Fruit fly (Drosophila melanogaster) ovary, adult (tissue): ENCODE data around the gene sisA.

ENCODE experiments used
- CG17801 ChIP-seq: fragments of 200-800 bp; optimal IDR thresholded peaks from 2 replicates; lab custom pipeline; 2019; ENCODE audit warnings: missing biosample characterization, mild to moderate bottlenecking, missing genetic modification characterization, moderate library complexity; ENCODE audit not compliant: partially characterized antibody

sisA gene

dm6 chrX:11322257-11322656 lies at the start of gene sisA:
TSS of gene sisA (minus strand) at chrX:11322357.
- TF ChIP-seq CG17801 (GFP tag; lab: Kevin White, UChicago) = no peak

DNA sequence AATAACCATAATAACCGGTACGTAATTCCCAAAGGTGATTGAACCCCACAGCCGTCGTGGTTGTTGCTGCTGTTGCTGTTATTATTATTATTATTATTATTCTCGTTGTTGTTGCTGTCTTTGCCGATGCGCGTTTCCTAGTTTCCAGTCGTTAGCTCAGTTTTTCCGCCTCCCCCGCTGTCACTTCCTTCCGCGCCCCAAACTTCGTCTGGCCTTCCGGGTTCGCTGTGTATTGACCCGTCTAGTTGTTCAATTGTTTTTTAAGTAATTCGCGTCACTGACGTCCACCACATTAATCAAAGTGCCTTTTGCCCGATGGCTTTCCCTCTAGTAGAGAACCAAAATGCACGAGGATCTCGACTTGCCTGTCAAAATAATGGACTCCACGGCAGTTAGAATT lies 49.5 kb upstream of the sisA start:
- TF ChIP-seq CG17801 (GFP tag; lab: Kevin White, UChicago) = no peak

DNA sequence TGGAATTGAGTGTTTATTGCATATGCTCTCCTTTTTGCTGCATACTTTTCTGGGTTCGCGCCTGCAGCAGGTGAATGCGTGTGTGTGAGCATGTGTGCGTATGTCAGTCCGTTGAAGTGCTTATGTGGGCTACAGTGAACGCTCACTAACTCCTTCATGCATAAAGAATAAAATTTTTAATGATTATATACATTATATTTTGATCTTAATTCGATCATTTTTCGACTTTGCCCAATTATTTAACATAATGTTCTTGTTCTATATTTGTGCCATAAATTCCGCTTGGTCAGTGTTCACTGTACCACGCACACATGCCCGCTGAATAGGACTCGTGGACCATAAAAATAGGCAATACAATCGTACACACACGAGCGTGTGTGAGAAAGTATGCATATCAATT lies 48.6 kb upstream of the sisA start:
- TF ChIP-seq CG17801 (GFP tag; lab: Kevin White, UChicago) = no peak

- no peak for TF ChIP-seq CG17801 (GFP tag; lab: Kevin White, UChicago)
These were observed 47.2 kb upstream of the sisA start, which contains the start of gene dlg1 for dm6 chrX:11369374-11369773. TSS of gene dlg1 (plus strand) at chrX:11369665.

dm6 chrX:11367783-11368509 lies 45.8 kb upstream of the sisA start, which contains the start of the genes hop and Tim8:
TSS of gene hop (minus strand) at chrX:11368098.
TSS of gene Tim8 (plus strand) at chrX:11368445.
- no peak for TF ChIP-seq CG17801 (GFP tag; lab: Kevin White, UChicago)

- peak; percentile 68 for TF ChIP-seq CG17801 (GFP tag; lab: Kevin White, UChicago)
These were observed 36.9 kb upstream of the sisA start, which contains the start of gene Pa1 for dm6 chrX:11359081-11359481. TSS of gene Pa1 (plus strand) at chrX:11359236.

- TF ChIP-seq CG17801 (GFP tag; lab: Kevin White, UChicago) = no peak
These were observed 34.5 kb upstream of the sisA start for dm6 chrX:11356648-11357047.

DNA sequence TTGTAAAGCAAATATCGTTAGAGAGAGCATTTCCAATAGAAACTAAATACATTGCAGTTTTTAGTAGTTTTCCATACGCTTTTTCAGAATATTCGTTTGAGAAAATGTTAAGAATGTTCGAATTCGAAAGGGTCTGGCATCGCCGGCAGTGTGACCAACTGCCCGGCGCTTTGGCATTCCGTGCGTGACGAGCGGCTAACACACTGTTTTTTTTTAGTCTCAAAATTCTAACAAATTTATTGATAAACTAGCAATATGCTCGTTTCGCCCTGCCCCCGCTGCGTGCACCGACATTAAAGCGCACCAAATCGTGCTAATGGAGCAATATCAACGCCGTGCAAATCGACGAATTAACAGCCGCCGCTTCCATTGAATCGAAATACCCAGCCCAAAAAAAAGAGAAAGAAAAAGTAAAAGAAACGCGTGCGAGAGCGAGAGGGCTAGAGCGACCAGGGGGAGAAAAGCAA lies 33.6 kb upstream of the sisA start, which contains the start of gene dsh:
Gene dsh, plus strand, starts transcription at position 174 of the 467 bp plus-strand sequence.
- TF ChIP-seq CG17801 (GFP tag; lab: Kevin White, UChicago) = no peak

DNA sequence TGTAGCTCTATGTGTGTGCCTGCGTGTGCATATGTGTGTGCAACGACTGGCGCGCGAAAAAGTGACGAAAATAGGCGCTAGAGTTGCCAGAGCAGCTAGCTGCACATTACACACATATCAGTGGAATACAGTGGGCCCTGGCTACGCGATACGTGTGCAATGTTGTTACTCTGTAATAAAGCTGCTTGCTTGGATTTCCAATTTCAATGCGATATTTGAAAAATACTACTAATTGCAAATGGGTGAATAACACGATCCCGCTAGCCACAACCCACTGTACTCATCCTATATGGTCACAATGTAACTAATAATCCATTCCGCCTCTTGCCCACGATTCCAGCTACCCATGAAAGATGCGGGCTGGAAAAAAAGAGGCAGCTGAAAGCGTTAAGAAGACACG lies 29.2 kb upstream of the sisA start:
- TF ChIP-seq CG17801 (GFP tag; lab: Kevin White, UChicago) = peak; percentile 94

dm6 chrX:11350505-11351327 lies 28.6 kb upstream of the sisA start, which contains the start of gene CG1737:
TSS of gene CG1737 (plus strand) at chrX:11350608.
- peak; percentile 6 for TF ChIP-seq CG17801 (GFP tag; lab: Kevin White, UChicago)

dm6 chrX:11349780-11350179 lies 27.6 kb upstream of the sisA start, which contains the start of gene NdufV3:
TSS of gene NdufV3 (plus strand) at chrX:11349998.
- TF ChIP-seq CG17801 (GFP tag; lab: Kevin White, UChicago) = peak; percentile 30

DNA sequence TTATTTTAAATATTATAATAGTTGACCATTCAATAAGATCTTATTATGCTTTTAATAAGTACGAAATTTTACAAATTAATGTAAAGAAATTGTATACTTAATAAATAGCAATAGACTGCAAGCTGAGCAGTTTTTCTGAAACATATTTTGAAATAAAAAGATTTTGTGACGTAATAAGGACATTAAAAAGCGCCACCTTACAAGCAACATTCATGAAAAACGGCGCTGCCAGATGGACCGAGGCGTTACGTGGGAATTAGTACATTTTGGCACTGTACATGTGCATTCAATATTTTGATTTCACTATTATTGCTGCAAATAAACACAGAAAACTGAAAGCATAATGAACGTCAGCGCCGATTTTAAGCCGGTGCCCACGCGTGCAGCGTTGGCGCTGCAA lies 26.7 kb upstream of the sisA start, which contains the start of gene CG1738:
Gene CG1738, plus strand, starts transcription at position 221 of the 400 bp plus-strand sequence.
- peak; percentile 39 for TF ChIP-seq CG17801 (GFP tag; lab: Kevin White, UChicago)

- peak; percentile 24 for TF ChIP-seq CG17801 (GFP tag; lab: Kevin White, UChicago)
These were observed 25.7 kb upstream of the sisA start, which contains the start of the genes GCS1 and CG11756 for dm6 chrX:11347809-11348208. TSS of gene GCS1 (minus strand) at chrX:11348001. TSS of gene CG11756 (plus strand) at chrX:11348120.

DNA sequence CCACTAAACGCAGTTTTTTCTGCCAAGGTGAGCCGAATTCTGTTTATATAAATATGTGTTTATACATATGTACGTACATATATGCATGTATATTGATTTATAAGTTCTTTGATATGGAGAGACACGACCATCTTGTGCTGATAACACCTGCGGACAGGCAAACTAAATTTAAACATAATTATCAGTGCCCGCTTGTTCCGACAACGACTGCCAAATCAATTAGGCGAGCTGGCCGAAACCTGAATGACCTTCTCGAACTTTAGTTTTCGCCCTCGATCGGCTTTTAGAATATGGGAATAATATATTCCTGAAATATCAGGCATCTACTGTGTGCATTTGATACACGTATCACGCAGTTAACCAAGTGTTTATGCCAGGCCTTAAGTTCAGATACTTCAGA lies 20.6 kb upstream of the sisA start:
- TF ChIP-seq CG17801 (GFP tag; lab: Kevin White, UChicago) = no peak

dm6 chrX:11342168-11342567 lies 20.0 kb upstream of the sisA start:
- no peak for TF ChIP-seq CG17801 (GFP tag; lab: Kevin White, UChicago)
